Fruit fly (Drosophila melanogaster) whole organism, embryonic: ENCODE data around the gene nAChRalpha6.

ENCODE experiments used
- BEAF-32 ChIP-seq: fragments of 200-800 bp; sonication (Bioruptor generic); optimal IDR thresholded peaks from 3 replicates; lab custom pipeline; 2017; ENCODE audit warnings: missing biosample characterization, missing genetic modification characterization, mild to moderate bottlenecking, moderate library complexity, missing genetic modification reagents
- Bgb ChIP-seq: fragments of 200-800 bp; sonication (Bioruptor generic); IDR thresholded peaks from 2 replicates; pipeline ENCODE4 v1.3.6; 2022; ENCODE audit warnings: missing biosample characterization, missing genetic modification characterization; ENCODE audit not compliant: partially characterized antibody
- BtbVII ChIP-seq: fragments of 200-800 bp; sonication (Bioruptor generic); optimal IDR thresholded peaks from 3 replicates; lab custom pipeline; 2017; ENCODE audit warnings: missing biosample characterization, mild to moderate bottlenecking, missing genetic modification characterization
- C15 ChIP-seq: fragments of 200-800 bp; sonication (Bioruptor generic); IDR thresholded peaks from 3 replicates; pipeline ENCODE4 v1.3.6; 2022; ENCODE audit warnings: missing biosample characterization, missing genetic modification characterization
- CG10366 ChIP-seq: fragments of 200-800 bp; sonication (Bioruptor generic); IDR thresholded peaks from 2 replicates; pipeline ENCODE4 v1.3.6; 2022; ENCODE audit warnings: missing biosample characterization, missing genetic modification characterization
- CG11398 ChIP-seq: fragments of 200-800 bp; sonication (Bioruptor generic); optimal IDR thresholded peaks from 2 replicates; lab custom pipeline; 2016; ENCODE audit warnings: missing biosample characterization, missing genetic modification characterization
- CG12071 ChIP-seq: fragments of 200-800 bp; sonication (Bioruptor generic); optimal IDR thresholded peaks from 3 replicates; lab custom pipeline; 2018; ENCODE audit warnings: missing biosample characterization, mild to moderate bottlenecking, missing genetic modification characterization
- CG12299 ChIP-seq: fragments of 200-800 bp; sonication (Bioruptor generic); optimal IDR thresholded peaks from 2 replicates; lab custom pipeline; 2018; ENCODE audit warnings: missing biosample characterization, mild to moderate bottlenecking, missing genetic modification characterization
- CG12942 ChIP-seq: fragments of 200-800 bp; sonication (Bioruptor generic); optimal IDR thresholded peaks from 3 replicates; lab custom pipeline; 2016; ENCODE audit warnings: missing biosample characterization, missing genetic modification characterization
- CG15269 ChIP-seq: fragments of 200-800 bp; sonication (Bioruptor generic); optimal IDR thresholded peaks from 2 replicates; lab custom pipeline; 2018; ENCODE audit warnings: missing biosample characterization, mild to moderate bottlenecking, missing genetic modification characterization, moderate library complexity
- CG1529 ChIP-seq: fragments of 200-800 bp; sonication (Bioruptor generic); optimal IDR thresholded peaks from 3 replicates; lab custom pipeline; 2018; ENCODE audit warnings: missing biosample characterization, missing genetic modification characterization
- CG15514 ChIP-seq: fragments of 200-800 bp; sonication (Bioruptor generic); optimal IDR thresholded peaks from 3 replicates; lab custom pipeline; 2017; ENCODE audit warnings: missing biosample characterization, missing genetic modification characterization, mild to moderate bottlenecking, moderate library complexity, missing genetic modification reagents
- CG16815 ChIP-seq: fragments of 200-800 bp; sonication (Bioruptor generic); optimal IDR thresholded peaks from 3 replicates; lab custom pipeline; 2017; ENCODE audit warnings: missing biosample characterization, mild to moderate bottlenecking, missing genetic modification characterization
- CG2129 ChIP-seq: fragments of 200-800 bp; sonication (Bioruptor generic); IDR thresholded peaks from 2 replicates; pipeline ENCODE4 v1.3.6; 2022; ENCODE audit warnings: missing biosample characterization, missing genetic modification characterization; ENCODE audit not compliant: partially characterized antibody
- CG30403 ChIP-seq: fragments of 200-800 bp; sonication (Bioruptor generic); optimal IDR thresholded peaks from 3 replicates; lab custom pipeline; 2016; ENCODE audit warnings: missing biosample characterization, missing genetic modification characterization
- CG31365 ChIP-seq: fragments of 200-800 bp; sonication (Bioruptor generic); optimal IDR thresholded peaks from 2 replicates; lab custom pipeline; 2018; ENCODE audit warnings: missing biosample characterization, mild to moderate bottlenecking, missing genetic modification characterization
- CG32767 ChIP-seq: fragments of 200-800 bp; sonication (Bioruptor generic); IDR thresholded peaks from 2 replicates; pipeline ENCODE4 v1.3.6; 2022; ENCODE audit warnings: missing biosample characterization, missing genetic modification characterization
- CG4282 ChIP-seq: fragments of 200-800 bp; sonication (Bioruptor generic); optimal IDR thresholded peaks from 2 replicates; lab custom pipeline; 2016; ENCODE audit warnings: missing biosample characterization, missing genetic modification characterization
- CG6254 ChIP-seq: fragments of 200-800 bp; sonication (Bioruptor generic); optimal IDR thresholded peaks from 3 replicates; lab custom pipeline; 2017; ENCODE audit warnings: mild to moderate bottlenecking, missing biosample characterization, missing genetic modification reagents, missing genetic modification characterization
- CG9817 ChIP-seq: fragments of 200-800 bp; sonication (Bioruptor generic); optimal IDR thresholded peaks from 2 replicates; lab custom pipeline; 2018; ENCODE audit warnings: missing biosample characterization, mild to moderate bottlenecking, missing genetic modification characterization, moderate library complexity
- Dfd ChIP-seq, 2 experiments: fragments of >200 bp; optimal IDR thresholded peaks; 2 replicates each; lab custom pipeline; 2017; ENCODE audit warnings: missing biosample characterization in 2 of 2, missing genetic modification characterization in 2 of 2
- Dp ChIP-seq: fragments of 200-800 bp; sonication (Bioruptor generic); optimal IDR thresholded peaks from 2 replicates; lab custom pipeline; 2018; ENCODE audit warnings: missing biosample characterization, mild to moderate bottlenecking, missing genetic modification characterization, moderate library complexity
- Gsc ChIP-seq: fragments of 200-800 bp; sonication (Bioruptor generic); IDR thresholded peaks from 2 replicates; pipeline ENCODE4 v1.3.6; 2022; ENCODE audit warnings: missing biosample characterization, missing genetic modification characterization
- Hand ChIP-seq: fragments of 200-800 bp; sonication (Bioruptor generic); optimal IDR thresholded peaks from 2 replicates; lab custom pipeline; 2017; ENCODE audit warnings: mild to moderate bottlenecking, missing biosample characterization, missing genetic modification reagents, missing genetic modification characterization
- HmgD ChIP-seq: fragments of 200-800 bp; sonication (Bioruptor generic); optimal IDR thresholded peaks from 3 replicates; lab custom pipeline; 2016; ENCODE audit warnings: missing biosample characterization, missing genetic modification characterization
- Hmr ChIP-seq: fragments of 200-800 bp; sonication (Bioruptor generic); optimal IDR thresholded peaks from 3 replicates; lab custom pipeline; 2017; ENCODE audit warnings: mild to moderate bottlenecking, missing biosample characterization, missing genetic modification reagents, missing genetic modification characterization
- Mad ChIP-seq: fragments of 200-800 bp; sonication (Bioruptor generic); optimal IDR thresholded peaks from 2 replicates; lab custom pipeline; 2016; ENCODE audit warnings: missing biosample characterization, missing genetic modification characterization
- NC2β ChIP-seq: fragments of 200-800 bp; sonication (Bioruptor generic); optimal IDR thresholded peaks from 2 replicates; lab custom pipeline; 2016; ENCODE audit warnings: missing biosample characterization, missing genetic modification characterization
- NK7.1 ChIP-seq: fragments of 200-800 bp; sonication (Bioruptor generic); optimal IDR thresholded peaks from 3 replicates; lab custom pipeline; 2016; ENCODE audit warnings: missing biosample characterization, missing genetic modification characterization
- Side ChIP-seq: fragments of 200-800 bp; sonication (Bioruptor generic); optimal IDR thresholded peaks from 2 replicates; lab custom pipeline; 2016; ENCODE audit warnings: missing biosample characterization, missing genetic modification characterization
- Stat92E ChIP-seq, 3 experiments: fragments of >200 bp in 2 of 3; fragments of 200-800 bp in 1 of 3; sonication (Bioruptor generic) in 1 of 3; optimal IDR thresholded peaks; 2 replicates each; lab custom pipeline; 2017 to 2019; ENCODE audit warnings: missing biosample characterization in 3 of 3, missing genetic modification characterization in 3 of 3, mild to moderate bottlenecking in 1 of 3, moderate library complexity in 1 of 3
- Usf ChIP-seq: fragments of 200-800 bp; sonication (Bioruptor generic); optimal IDR thresholded peaks from 2 replicates; lab custom pipeline; 2017; ENCODE audit warnings: missing genotype, missing biosample characterization, missing genetic modification characterization
- ab ChIP-seq: fragments of 200-800 bp; sonication (Bioruptor generic); optimal IDR thresholded peaks from 2 replicates; lab custom pipeline; 2016; ENCODE audit warnings: missing biosample characterization, missing genetic modification characterization
- corto ChIP-seq: fragments of 200-800 bp; sonication (Bioruptor generic); optimal IDR thresholded peaks from 2 replicates; lab custom pipeline; 2016; ENCODE audit warnings: missing biosample characterization, mild to moderate bottlenecking, missing genetic modification characterization, moderate library complexity
- croc ChIP-seq: fragments of 200-800 bp; sonication (Bioruptor generic); conservative IDR thresholded peaks from 3 replicates; pipeline ENCODE4 v1.3.6; 2022; ENCODE audit warnings: missing biosample characterization, missing genetic modification characterization
- da ChIP-seq: fragments of 200-800 bp; sonication (Bioruptor generic); optimal IDR thresholded peaks from 2 replicates; lab custom pipeline; 2016; ENCODE audit warnings: missing biosample characterization, missing genetic modification characterization
- dimm ChIP-seq: fragments of 200-800 bp; sonication (Bioruptor generic); IDR thresholded peaks from 2 replicates; pipeline ENCODE4 v1.3.6; 2022; ENCODE audit warnings: missing biosample characterization, missing genetic modification characterization
- ems ChIP-seq: fragments of 200-800 bp; sonication (Bioruptor generic); optimal IDR thresholded peaks from 3 replicates; lab custom pipeline; 2016; ENCODE audit warnings: missing biosample characterization, missing genetic modification characterization
- ftz-f1 ChIP-seq: fragments of 200-800 bp; sonication (Bioruptor generic); optimal IDR thresholded peaks from 2 replicates; lab custom pipeline; 2016; ENCODE audit warnings: missing biosample characterization, missing genetic modification characterization
- gcm2 ChIP-seq: fragments of 200-800 bp; sonication (Bioruptor generic); optimal IDR thresholded peaks from 2 replicates; lab custom pipeline; 2016; ENCODE audit warnings: missing biosample characterization, missing genetic modification characterization
- grn ChIP-seq: fragments of 200-800 bp; sonication (Bioruptor generic); optimal IDR thresholded peaks from 3 replicates; lab custom pipeline; 2017; ENCODE audit warnings: missing biosample characterization, missing genetic modification characterization
- insv ChIP-seq, 2 experiments: fragments of 200-800 bp; sonication (Bioruptor generic); optimal IDR thresholded peaks; 3 replicates each; lab custom pipeline; 2016 to 2018; ENCODE audit warnings: missing biosample characterization in 2 of 2, missing genetic modification characterization in 2 of 2
- lov ChIP-seq, 2 experiments: fragments of 200-800 bp in 1 of 2; fragments of >200 bp in 1 of 2; sonication (Bioruptor generic) in 1 of 2; IDR thresholded peaks in 1 of 2; optimal IDR thresholded peaks in 1 of 2; 2 replicates in 1 of 2; 3 replicates in 1 of 2; pipeline versions ENCODE4 v1.3.6 to Lab custom; 2017 to 2022; ENCODE audit warnings: missing biosample characterization in 1 of 2, missing genetic modification characterization in 1 of 2
- luna ChIP-seq: fragments of 200-800 bp; sonication (Bioruptor generic); optimal IDR thresholded peaks from 2 replicates; lab custom pipeline; 2016; ENCODE audit warnings: missing biosample characterization, missing genetic modification characterization
- pho ChIP-seq: fragments of 200-800 bp; sonication (Bioruptor generic); optimal IDR thresholded peaks from 2 replicates; lab custom pipeline; 2016; ENCODE audit warnings: missing biosample characterization, missing genetic modification characterization
- stwl ChIP-seq: fragments of 200-800 bp; sonication (Bioruptor generic); optimal IDR thresholded peaks from 3 replicates; lab custom pipeline; 2018; ENCODE audit warnings: missing biosample characterization, mild to moderate bottlenecking, missing genetic modification characterization, moderate library complexity
- tin ChIP-seq: fragments of 200-800 bp; sonication (Bioruptor generic); optimal IDR thresholded peaks from 3 replicates; lab custom pipeline; 2016; ENCODE audit warnings: missing biosample characterization, missing genetic modification characterization
- tll ChIP-seq, 2 experiments: fragments of 200-800 bp in 1 of 2; fragments of >200 bp in 1 of 2; sonication (Bioruptor generic) in 1 of 2; optimal IDR thresholded peaks; 2 replicates each; lab custom pipeline; 2017 to 2019; ENCODE audit warnings: missing biosample characterization in 2 of 2, missing genetic modification characterization in 2 of 2, mild to moderate bottlenecking in 1 of 2, moderate library complexity in 1 of 2
- tup ChIP-seq: fragments of 200-800 bp; sonication (Bioruptor generic); optimal IDR thresholded peaks from 2 replicates; lab custom pipeline; 2016; ENCODE audit warnings: missing biosample characterization, mild to moderate bottlenecking, missing genetic modification characterization, moderate library complexity
- unpg ChIP-seq: fragments of 200-800 bp; sonication (Bioruptor generic); optimal IDR thresholded peaks from 3 replicates; lab custom pipeline; 2018; ENCODE audit warnings: missing biosample characterization, mild to moderate bottlenecking, missing genetic modification characterization, moderate library complexity

The nAChRalpha6 gene

DNA sequence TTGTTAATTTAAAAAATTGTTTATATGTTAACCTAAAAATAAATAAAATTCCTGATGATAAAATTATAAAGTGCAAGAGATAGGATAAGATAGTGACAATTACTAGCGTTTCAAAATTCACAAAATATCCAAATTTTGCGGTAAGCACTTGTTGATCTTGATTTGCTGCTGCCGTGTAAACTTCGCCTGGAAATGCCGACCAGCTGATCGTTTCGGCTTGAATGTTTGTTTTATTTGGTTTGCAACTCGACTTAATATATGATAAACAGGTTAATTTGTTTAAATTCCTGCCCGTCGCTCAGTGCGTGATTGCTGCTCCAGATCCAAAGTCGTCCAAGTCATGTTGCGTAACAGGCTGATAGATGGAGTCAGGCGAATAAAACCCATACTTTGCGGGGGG lies 35.4 kb upstream of the nAChRalpha6 start, which contains the start of gene CG4592 (continued):
- TF ChIP-seq Mad (GFP tag; lab: Kevin White, UChicago): peak; percentile 55
- peak; percentile 31 for TF ChIP-seq Side (GFP tag; lab: Kevin White, UChicago)
- TF ChIP-seq CG12299 (tag; lab: Kevin White, UChicago): peak; percentile 19
- TF ChIP-seq Dfd (GFP tag; optimal IDR thresholded peaks at IDR 0.05; lab: Kevin White, UChicago): no peak
- TF ChIP-seq tll (GFP tag; optimal IDR thresholded peaks at IDR 0.05; lab: Kevin White, UChicago): no peak
- TF ChIP-seq insv (GFP tag; optimal IDR thresholded peaks at IDR 0.05; lab: Kevin White, UChicago): no peak
- TF ChIP-seq CG12942: peak; percentile 29
- TF ChIP-seq unpg (GFP tag; lab: Kevin White, UChicago): no peak
- TF ChIP-seq ftz-f1 (GFP tag; lab: Kevin White, UChicago): peak; percentile 23
- TF ChIP-seq Usf (GFP tag; lab: Kevin White, UChicago): peak; percentile 22
- no peak for TF ChIP-seq tup (GFP tag; lab: Kevin White, UChicago)
- peak; percentile 46 for TF ChIP-seq CG15514 (GFP tag; lab: Kevin White, UChicago)
- TF ChIP-seq luna (GFP tag; lab: Kevin White, UChicago): no peak
- TF ChIP-seq Bgb (GFP tag; lab: Robert Waterston, UW): no peak
- TF ChIP-seq Dp (GFP tag; lab: Kevin White, UChicago): peak; percentile 18
- no peak for TF ChIP-seq Stat92E (GFP tag; optimal IDR thresholded peaks at IDR 0.05; lab: Kevin White, UChicago)
- no peak for TF ChIP-seq CG11398 (GFP tag; lab: Kevin White, UChicago)
- TF ChIP-seq corto (GFP tag; lab: Kevin White, UChicago): no peak
- no peak for TF ChIP-seq BEAF-32 (GFP tag; lab: Kevin White, UChicago)
- no peak for TF ChIP-seq C15 (GFP tag; lab: Robert Waterston, UW)
- TF ChIP-seq Hand (GFP tag; lab: Kevin White, UChicago): peak; percentile 6
- TF ChIP-seq CG32767: peak; percentile 56; the same call in 1 of the 2 replicates
- TF ChIP-seq CG9817 (tag; lab: Kevin White, UChicago): peak; percentile 40

DNA sequence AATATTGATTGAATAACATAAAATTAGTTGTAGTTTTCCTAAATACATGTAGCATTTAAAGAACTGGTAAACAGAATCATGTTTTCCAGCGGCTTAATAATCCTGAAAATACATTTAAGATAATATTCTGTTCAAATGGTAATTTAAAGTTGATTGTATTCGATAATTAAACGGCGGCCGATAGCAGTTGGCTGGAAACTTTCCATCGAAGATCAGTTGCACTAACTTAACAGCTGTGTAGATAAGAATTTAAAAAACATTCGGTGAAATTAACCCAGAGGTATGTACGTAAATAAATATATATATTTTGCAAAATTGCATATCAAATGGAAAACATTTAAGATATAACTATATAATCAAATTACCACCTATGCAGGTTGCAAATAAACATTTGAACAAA lies 33.9 kb upstream of the nAChRalpha6 start, which contains the start of gene CG4594:
CG4594 (plus strand) TSS at position 212 of the 400 bp plus-strand sequence.
- TF ChIP-seq tin (GFP tag; lab: Kevin White, UChicago): no peak
- TF ChIP-seq HmgD (GFP tag; lab: Kevin White, UChicago): no peak
- no peak for TF ChIP-seq CG31365 (tag; lab: Kevin White, UChicago)
- no peak for TF ChIP-seq ems (GFP tag; lab: Kevin White, UChicago)
- TF ChIP-seq croc: no peak
- TF ChIP-seq CG4282: no peak
- no peak for TF ChIP-seq Gsc
- TF ChIP-seq Hmr (GFP tag; lab: Kevin White, UChicago): no peak
- TF ChIP-seq NK7.1 (GFP tag; lab: Kevin White, UChicago): no peak
- TF ChIP-seq grn (GFP tag; lab: Kevin White, UChicago): no peak
- TF ChIP-seq lov (optimal IDR thresholded peaks at IDR 0.05; lab: Kevin White, UChicago): no peak
- no peak for TF ChIP-seq lov (GFP tag; IDR thresholded peaks at IDR 0.05; lab: Robert Waterston, UW)
- no peak for TF ChIP-seq CG1529
- no peak for TF ChIP-seq dimm (GFP tag; lab: Robert Waterston, UW)
- no peak for TF ChIP-seq gcm2 (GFP tag; lab: Kevin White, UChicago)
- no peak for TF ChIP-seq CG10366 (GFP tag; lab: Robert Waterston, UW)
- no peak for TF ChIP-seq ab (GFP tag; lab: Kevin White, UChicago)
- no peak for TF ChIP-seq NC2β (GFP tag; lab: Kevin White, UChicago)
- TF ChIP-seq CG16815: no peak
- TF ChIP-seq CG6254: no peak
- no peak for TF ChIP-seq CG30403
- no peak for TF ChIP-seq CG15269
- TF ChIP-seq BtbVII (GFP tag; lab: Kevin White, UChicago): no peak
- no peak for TF ChIP-seq da
- TF ChIP-seq stwl (tag; lab: Kevin White, UChicago): no peak
- TF ChIP-seq CG2129: no peak
- no peak for TF ChIP-seq pho (GFP tag; lab: Kevin White, UChicago)
- TF ChIP-seq CG12071 (GFP tag; lab: Kevin White, UChicago): no peak
